Worm (Caenorhabditis elegans): Measurements from ENCODE around the gene T20D4.11.

Gene T20D4.11

DNA sequence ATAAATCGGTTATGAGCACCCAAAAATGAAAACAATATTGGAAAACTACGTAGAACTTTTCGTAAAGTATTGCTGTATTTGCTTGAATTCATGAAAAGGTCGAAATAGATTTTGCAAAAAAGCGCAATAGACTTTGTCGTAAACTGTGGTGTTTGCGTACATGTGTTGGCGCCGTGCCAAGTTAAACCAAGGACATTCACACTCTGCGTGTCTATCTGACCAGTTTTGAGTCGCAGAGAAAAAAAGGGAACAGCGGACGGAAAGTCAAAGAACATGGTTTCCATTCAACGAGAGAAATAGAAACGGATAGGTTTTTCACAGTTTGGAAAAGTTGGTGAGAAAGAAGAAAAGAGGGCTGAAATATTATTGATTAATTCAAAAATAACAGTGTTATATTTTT, 7.5 kb upstream of the T20D4.11 start:
- peak; percentile 73 for TF ChIP-seq sem-4 (tag; optimal IDR thresholded peaks at IDR 0.05)
- peak; percentile 90 for TF ChIP-seq egl-27 (tag; optimal IDR thresholded peaks at IDR 0.05)
- TF ChIP-seq Y55F3AM.14 (GFP tag; optimal IDR thresholded peaks at IDR 0.05) = peak; percentile 56
- TF ChIP-seq mdl-1 (tag; optimal IDR thresholded peaks at IDR 0.05) = peak in 1 of 2 experiments; percentile 60
- TF ChIP-seq C34F6.9 (tag; optimal IDR thresholded peaks at IDR 0.05) = peak; percentile 86
- peak; percentile 89 for TF ChIP-seq fos-1 (tag; optimal IDR thresholded peaks at IDR 0.05)
- TF ChIP-seq lin-13 (GFP tag; optimal IDR thresholded peaks at IDR 0.05) = peak; percentile 76
- peak; percentile 29 for TF ChIP-seq blmp-1 (tag; optimal IDR thresholded peaks at IDR 0.05; ENCODE audit: insufficient read depth)
- TF ChIP-seq mab-5 (tag; optimal IDR thresholded peaks at IDR 0.05) = peak; percentile 18
- no peak for TF ChIP-seq peb-1 (tag; optimal IDR thresholded peaks at IDR 0.05)
- peak; percentile 83 for TF ChIP-seq nhr-6 (tag; optimal IDR thresholded peaks at IDR 0.05)
- peak; percentile 88 for TF ChIP-seq sma-3 (GFP tag; optimal IDR thresholded peaks at IDR 0.05)
- no peak for TF ChIP-seq nhr-237 (tag; optimal IDR thresholded peaks at IDR 0.05)
- no peak for TF ChIP-seq unc-39 (tag; optimal IDR thresholded peaks at IDR 0.05)
- no peak for TF ChIP-seq alr-1 (tag; optimal IDR thresholded peaks at IDR 0.05)
- no peak for TF ChIP-seq mbf-1 (tag; optimal IDR thresholded peaks at IDR 0.05)
- TF ChIP-seq lsy-2 (tag; optimal IDR thresholded peaks at IDR 0.05) = peak; percentile 51 to 85
- peak; percentile 84 for TF ChIP-seq nhr-21 (tag; optimal IDR thresholded peaks at IDR 0.05)
- no peak for TF ChIP-seq ceh-16 (tag; optimal IDR thresholded peaks at IDR 0.05)
- TF ChIP-seq nhr-77 (tag; optimal IDR thresholded peaks at IDR 0.05) = no peak
- peak; percentile 90 for TF ChIP-seq F13H6.1 (tag; optimal IDR thresholded peaks at IDR 0.05)
- no peak for TF ChIP-seq dmd-4 (tag; optimal IDR thresholded peaks at IDR 0.05)
- TF ChIP-seq unc-55 (GFP tag; optimal IDR thresholded peaks at IDR 0.05) = peak; percentile 63
- peak; percentile 96 for TF ChIP-seq nhr-25 (tag; optimal IDR thresholded peaks at IDR 0.05)
- peak; percentile 37 for TF ChIP-seq lin-11 (tag; optimal IDR thresholded peaks at IDR 0.05)
- TF ChIP-seq sma-9 (GFP tag; optimal IDR thresholded peaks at IDR 0.05) = peak; percentile 99
- peak; percentile 58 for TF ChIP-seq sma-9 (tag; optimal IDR thresholded peaks at IDR 0.05)
- peak; percentile 42 for TF ChIP-seq zag-1 (tag; optimal IDR thresholded peaks at IDR 0.05)
- no peak for TF ChIP-seq nhr-12 (tag; optimal IDR thresholded peaks at IDR 0.05)
- TF ChIP-seq crh-2 (tag; optimal IDR thresholded peaks at IDR 0.05) = peak; percentile 84
- TF ChIP-seq snpc-4 (tag; optimal IDR thresholded peaks at IDR 0.05) = peak; percentile 63
- no peak for TF ChIP-seq unc-62 (GFP tag; optimal IDR thresholded peaks at IDR 0.05)
- peak; percentile 73 for TF ChIP-seq gmeb-1 (tag; optimal IDR thresholded peaks at IDR 0.05)
- peak; percentile 89 for TF ChIP-seq nhr-129 (tag; optimal IDR thresholded peaks at IDR 0.05)
- no peak for TF ChIP-seq ztf-4 (tag; optimal IDR thresholded peaks at IDR 0.05)

DNA sequence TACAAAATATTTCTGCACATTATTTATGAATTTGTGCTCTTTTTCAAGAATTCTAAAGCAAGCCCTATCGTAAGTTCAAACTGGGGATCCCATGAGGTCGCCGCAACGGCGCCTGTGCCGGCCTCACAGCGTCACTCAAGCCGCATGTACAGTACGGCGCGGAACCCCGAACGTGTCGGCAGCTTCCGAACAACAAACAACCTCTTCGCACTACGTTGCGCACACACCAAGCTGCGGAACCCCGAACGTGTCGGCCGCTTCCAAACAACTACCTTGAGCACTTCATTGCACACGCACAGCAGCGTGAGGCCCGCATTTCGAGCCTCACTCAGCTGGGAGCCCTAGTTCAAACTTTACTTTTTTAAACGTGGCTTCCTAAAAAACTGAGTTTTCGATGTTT, 4.4 kb upstream of the T20D4.11 start:
- no peak for TF ChIP-seq elt-3 (tag; optimal IDR thresholded peaks at IDR 0.05)
- TF ChIP-seq R02D3.7 (tag; optimal IDR thresholded peaks at IDR 0.05) = no peak
- TF ChIP-seq nhr-23 (tag; optimal IDR thresholded peaks at IDR 0.05) = no peak
- TF ChIP-seq nhr-21 (tag; optimal IDR thresholded peaks at IDR 0.05) = no peak
- no peak for TF ChIP-seq sma-9 (GFP tag; optimal IDR thresholded peaks at IDR 0.05)
- no peak for TF ChIP-seq sma-9 (tag; optimal IDR thresholded peaks at IDR 0.05)
- TF ChIP-seq blmp-1 (tag; optimal IDR thresholded peaks at IDR 0.05; ENCODE audit: insufficient read depth) = no peak
- TF ChIP-seq elt-1 (tag; optimal IDR thresholded peaks at IDR 0.05) = no peak
- TF ChIP-seq mbf-1 (tag; optimal IDR thresholded peaks at IDR 0.05) = no peak
- no peak for TF ChIP-seq ZK546.5 (tag; optimal IDR thresholded peaks at IDR 0.05)
- TF ChIP-seq ceh-16 (tag; optimal IDR thresholded peaks at IDR 0.05) = no peak
- TF ChIP-seq lsy-2 (tag; optimal IDR thresholded peaks at IDR 0.05) = no peak
- TF ChIP-seq nhr-11 (tag; optimal IDR thresholded peaks at IDR 0.05) = no peak
- TF ChIP-seq crh-2 (tag; optimal IDR thresholded peaks at IDR 0.05) = no peak
- no peak for TF ChIP-seq mdl-1 (tag; optimal IDR thresholded peaks at IDR 0.05)

DNA sequence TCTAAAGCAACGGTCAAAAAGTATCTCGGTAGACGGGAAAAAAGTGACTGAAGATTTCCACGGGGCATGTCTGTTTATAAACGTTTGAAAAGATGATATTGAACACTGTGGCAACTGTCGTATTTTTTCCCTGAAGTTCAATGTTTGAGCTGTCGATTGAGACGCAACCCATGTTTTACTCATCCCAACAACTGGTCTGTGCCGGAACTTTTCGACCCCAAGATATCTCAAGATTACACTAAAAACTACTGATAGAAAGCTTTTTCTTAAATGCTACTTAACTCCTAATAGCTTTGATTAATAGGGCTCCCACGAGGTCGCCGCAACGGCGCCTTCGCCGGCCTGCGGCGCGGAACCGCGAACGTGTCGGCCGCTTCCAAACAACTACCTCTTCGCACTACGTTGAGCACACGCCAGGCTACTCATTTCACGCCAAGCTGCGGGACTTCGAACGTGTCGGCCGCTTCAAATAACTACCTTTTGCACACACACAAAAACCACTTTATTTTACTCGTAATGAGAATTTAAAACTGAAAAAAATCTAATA, 3.7 kb upstream of the T20D4.11 start, which contains the start of gene T20D4.15:
Gene T20D4.15 (minus strand): TSS at position 51 of the 547 bp plus-strand sequence.
- TF ChIP-seq sma-3 (GFP tag; optimal IDR thresholded peaks at IDR 0.05) (no peak), sma-9 (GFP tag; optimal IDR thresholded peaks at IDR 0.05) (peak; percentile 66), sma-9 (tag; optimal IDR thresholded peaks at IDR 0.05) (no peak), alr-1 (tag; optimal IDR thresholded peaks at IDR 0.05) (no peak), nhr-12 (tag; optimal IDR thresholded peaks at IDR 0.05) (no peak), peb-1 (tag; optimal IDR thresholded peaks at IDR 0.05) (no peak), ztf-11 (tag; optimal IDR thresholded peaks at IDR 0.05) (no peak)

Data from whole organism, L2 larva.